Fruit fly (Drosophila melanogaster) whole organism, embryonic: ENCODE measurements around the gene CG34276.
A peak's percentile ranks its signal among the peaks of the same experiment; 100 is the strongest.

Experiments
- ATbp ChIP-seq: fragments of 200-800 bp; sonication (Bioruptor generic); optimal IDR thresholded peaks from 2 replicates; lab custom pipeline; 2017; ENCODE audit warnings: missing biosample characterization, mild to moderate bottlenecking, missing genetic modification characterization, missing genetic modification reagents
- Blimp-1 ChIP-seq: fragments of 200-800 bp; sonication (Bioruptor generic); optimal IDR thresholded peaks from 3 replicates; lab custom pipeline; 2018; ENCODE audit warnings: missing biosample characterization, missing genetic modification characterization, mild to moderate bottlenecking, moderate library complexity, missing genetic modification reagents
- CG10209 ChIP-seq: fragments of 200-800 bp; sonication (Bioruptor generic); optimal IDR thresholded peaks from 3 replicates; lab custom pipeline; 2017; ENCODE audit warnings: missing biosample characterization, mild to moderate bottlenecking, missing genetic modification characterization, missing genetic modification reagents
- CG10462 ChIP-seq: fragments of 200-800 bp; sonication (Bioruptor generic); optimal IDR thresholded peaks from 2 replicates; lab custom pipeline; 2016; ENCODE audit warnings: missing biosample characterization, missing genetic modification characterization
- CG10959 ChIP-seq: fragments of 200-800 bp; sonication (Bioruptor generic); IDR thresholded peaks from 2 replicates; pipeline ENCODE4 v1.3.6; 2022; ENCODE audit warnings: missing biosample characterization, missing genetic modification characterization
- CG11093 ChIP-seq: fragments of 200-800 bp; sonication (Bioruptor generic); IDR thresholded peaks from 3 replicates; pipeline ENCODE4 v1.3.6; 2022; ENCODE audit warnings: missing biosample characterization, missing genetic modification characterization
- CG11456 ChIP-seq: fragments of 200-800 bp; sonication (Bioruptor generic); IDR thresholded peaks from 3 replicates; pipeline ENCODE4 v1.3.6; 2022; ENCODE audit warnings: missing biosample characterization, missing genetic modification characterization
- CG11504 ChIP-seq: fragments of 200-800 bp; sonication (Bioruptor generic); optimal IDR thresholded peaks from 3 replicates; lab custom pipeline; 2019; ENCODE audit warnings: missing biosample characterization, mild to moderate bottlenecking, missing genetic modification characterization, moderate library complexity
- CG1233 ChIP-seq: fragments of 200-800 bp; sonication (Bioruptor generic); optimal IDR thresholded peaks from 4 replicates; lab custom pipeline; 2018; ENCODE audit warnings: missing biosample characterization, mild to moderate bottlenecking, missing genetic modification characterization
- CG13624 ChIP-seq: fragments of 200-800 bp; sonication (Bioruptor generic); optimal IDR thresholded peaks from 2 replicates; lab custom pipeline; 2016; ENCODE audit warnings: missing biosample characterization, missing genetic modification characterization
- CG15514 ChIP-seq: fragments of 200-800 bp; sonication (Bioruptor generic); optimal IDR thresholded peaks from 3 replicates; lab custom pipeline; 2017; ENCODE audit warnings: missing biosample characterization, missing genetic modification characterization, mild to moderate bottlenecking, moderate library complexity, missing genetic modification reagents
- CG17829 ChIP-seq: fragments of 200-800 bp; optimal IDR thresholded peaks from 2 replicates; lab custom pipeline; 2019; ENCODE audit warnings: missing biosample characterization, mild to moderate bottlenecking, missing genetic modification characterization, moderate library complexity
- CG32767 ChIP-seq: fragments of 200-800 bp; sonication (Bioruptor generic); IDR thresholded peaks from 2 replicates; pipeline ENCODE4 v1.3.6; 2022; ENCODE audit warnings: missing biosample characterization, missing genetic modification characterization
- CG3995 ChIP-seq: fragments of 200-800 bp; sonication (Bioruptor generic); optimal IDR thresholded peaks from 3 replicates; lab custom pipeline; 2016; ENCODE audit warnings: missing biosample characterization, missing genetic modification characterization
- CG5245 ChIP-seq: fragments of 200-800 bp; sonication (Bioruptor generic); optimal IDR thresholded peaks from 3 replicates; lab custom pipeline; 2016; ENCODE audit warnings: missing biosample characterization, missing genetic modification characterization
- CG6254 ChIP-seq: fragments of 200-800 bp; sonication (Bioruptor generic); optimal IDR thresholded peaks from 3 replicates; lab custom pipeline; 2017; ENCODE audit warnings: mild to moderate bottlenecking, missing biosample characterization, missing genetic modification reagents, missing genetic modification characterization
- CG6854 ChIP-seq: fragments of 200-800 bp; sonication (Bioruptor generic); optimal IDR thresholded peaks from 3 replicates; lab custom pipeline; 2017; ENCODE audit warnings: missing biosample characterization, mild to moderate bottlenecking, missing genetic modification characterization
- CG7556 ChIP-seq: fragments of 200-800 bp; sonication (Bioruptor generic); optimal IDR thresholded peaks from 2 replicates; lab custom pipeline; 2017; ENCODE audit warnings: missing biosample characterization, mild to moderate bottlenecking, missing genetic modification characterization
- CG7963 ChIP-seq: fragments of 200-800 bp; sonication (Bioruptor generic); IDR thresholded peaks from 3 replicates; pipeline ENCODE4 v1.3.6; 2022; ENCODE audit warnings: missing biosample characterization, missing genetic modification characterization; ENCODE audit not compliant: partially characterized antibody
- CG7987 ChIP-seq: fragments of 200-800 bp; sonication (Bioruptor generic); optimal IDR thresholded peaks from 2 replicates; lab custom pipeline; 2018; ENCODE audit warnings: missing biosample characterization, mild to moderate bottlenecking, missing genetic modification characterization, moderate library complexity
- CG8478 ChIP-seq: fragments of >200 bp; optimal IDR thresholded peaks from 2 replicates; lab custom pipeline; 2018
- D ChIP-seq, 2 experiments: fragments of 200-800 bp in 1 of 2; fragments of >200 bp in 1 of 2; sonication (Bioruptor generic) in 1 of 2; optimal IDR thresholded peaks; 2 replicates in 1 of 2; 3 replicates in 1 of 2; lab custom pipeline; 2017; ENCODE audit warnings: mild to moderate bottlenecking in 1 of 2, missing biosample characterization in 1 of 2, missing genetic modification characterization in 1 of 2, missing genetic modification reagents in 1 of 2
- Dip3 ChIP-seq: fragments of 200-800 bp; sonication (Bioruptor generic); optimal IDR thresholded peaks from 3 replicates; lab custom pipeline; 2016; ENCODE audit warnings: missing biosample characterization, missing genetic modification characterization
- HHEX ChIP-seq: fragments of 200-800 bp; sonication (Bioruptor generic); optimal IDR thresholded peaks from 3 replicates; lab custom pipeline; 2017; ENCODE audit warnings: missing biosample characterization, mild to moderate bottlenecking, missing genetic modification characterization, missing genetic modification reagents
- HLH54F ChIP-seq: fragments of 200-800 bp; sonication (Bioruptor generic); optimal IDR thresholded peaks from 3 replicates; lab custom pipeline; 2016; ENCODE audit warnings: missing biosample characterization, missing genetic modification characterization
- Hmx ChIP-seq: fragments of 200-800 bp; sonication (Bioruptor generic); optimal IDR thresholded peaks from 2 replicates; lab custom pipeline; 2016; ENCODE audit warnings: missing biosample characterization, missing genetic modification characterization
- NC2α ChIP-seq: fragments of 200-800 bp; sonication (Bioruptor generic); optimal IDR thresholded peaks from 2 replicates; lab custom pipeline; 2016; ENCODE audit warnings: missing biosample characterization, missing genetic modification characterization
- Neu2 ChIP-seq: fragments of 200-800 bp; sonication (Bioruptor generic); optimal IDR thresholded peaks from 3 replicates; lab custom pipeline; 2016; ENCODE audit warnings: missing biosample characterization, missing genetic modification characterization, borderline replicate concordance
- Nf-YA ChIP-seq: fragments of 200-800 bp; sonication (Bioruptor generic); IDR thresholded peaks from 2 replicates; pipeline ENCODE4 v1.3.6; 2022; ENCODE audit warnings: missing biosample characterization, missing genetic modification characterization
- Opbp ChIP-seq: fragments of 200-800 bp; sonication (Bioruptor generic); IDR thresholded peaks from 3 replicates; pipeline ENCODE4 v1.3.6; 2022; ENCODE audit warnings: missing biosample characterization, missing genetic modification characterization; ENCODE audit not compliant: partially characterized antibody
- Optix ChIP-seq: fragments of 200-800 bp; sonication (Bioruptor generic); IDR thresholded peaks from 3 replicates; pipeline ENCODE4 v1.3.6; 2022; ENCODE audit warnings: missing biosample characterization, missing genetic modification characterization
- PHDP ChIP-seq: fragments of 200-800 bp; sonication (Bioruptor generic); optimal IDR thresholded peaks from 3 replicates; lab custom pipeline; 2018; ENCODE audit warnings: missing biosample characterization, mild to moderate bottlenecking, missing genetic modification characterization, moderate library complexity
- TFAM ChIP-seq: fragments of 200-800 bp; sonication (Bioruptor generic); optimal IDR thresholded peaks from 2 replicates; lab custom pipeline; 2017; ENCODE audit warnings: missing biosample characterization, missing genetic modification characterization, inconsistent platforms
- Taf1 ChIP-seq: fragments of 200-800 bp; sonication (Bioruptor generic); IDR thresholded peaks from 2 replicates; pipeline ENCODE4 v1.3.6; 2022; ENCODE audit warnings: missing biosample characterization, missing genetic modification characterization
- Trl ChIP-seq, 3 experiments: fragments of >200 bp in 2 of 3; fragments of 200-800 bp in 1 of 3; sonication (Bioruptor generic) in 1 of 3; optimal IDR thresholded peaks; 2 replicates in 1 of 3; 3 replicates in 2 of 3; lab custom pipeline; 2016 to 2017; ENCODE audit warnings: missing biosample characterization in 1 of 3, missing genetic modification characterization in 1 of 3
- ara ChIP-seq: fragments of 200-800 bp; sonication (Bioruptor generic); IDR thresholded peaks from 2 replicates; pipeline ENCODE4 v1.3.6; 2022; ENCODE audit warnings: missing biosample characterization, missing genetic modification characterization
- bsh ChIP-seq, 2 experiments: fragments of 200-800 bp; sonication (Bioruptor generic); optimal IDR thresholded peaks; 2 replicates each; lab custom pipeline; 2017 to 2018; ENCODE audit warnings: mild to moderate bottlenecking in 2 of 2, missing biosample characterization in 2 of 2, missing genetic modification characterization in 2 of 2, moderate library complexity in 1 of 2
- btn ChIP-seq: fragments of 200-800 bp; sonication (Bioruptor generic); optimal IDR thresholded peaks from 2 replicates; lab custom pipeline; 2016; ENCODE audit warnings: missing biosample characterization, missing genetic modification characterization
- cad ChIP-seq: fragments of >200 bp; optimal IDR thresholded peaks from 2 replicates; lab custom pipeline; 2017; ENCODE audit warnings: missing biosample characterization, missing genetic modification characterization
- crc ChIP-seq: fragments of 200-800 bp; sonication (Bioruptor generic); optimal IDR thresholded peaks from 2 replicates; lab custom pipeline; 2016; ENCODE audit warnings: missing biosample characterization, missing genetic modification characterization
- grau ChIP-seq: fragments of 200-800 bp; optimal IDR thresholded peaks from 3 replicates; lab custom pipeline; 2019; ENCODE audit warnings: missing biosample characterization, mild to moderate bottlenecking, missing genetic modification characterization, moderate library complexity
- kay ChIP-seq: fragments of 200-800 bp; sonication (Bioruptor generic); optimal IDR thresholded peaks from 2 replicates; lab custom pipeline; 2016; ENCODE audit warnings: missing biosample characterization, missing genetic modification characterization
- lbe ChIP-seq: fragments of 200-800 bp; sonication (Bioruptor generic); optimal IDR thresholded peaks from 2 replicates; lab custom pipeline; 2016; ENCODE audit warnings: missing biosample characterization, mild to moderate bottlenecking, missing genetic modification characterization
- nom ChIP-seq: fragments of 200-800 bp; sonication (Bioruptor generic); optimal IDR thresholded peaks from 2 replicates; lab custom pipeline; 2017; ENCODE audit warnings: missing biosample characterization, missing genetic modification characterization, mild to moderate bottlenecking, moderate library complexity, missing genetic modification reagents
- pb ChIP-seq: fragments of 200-800 bp; sonication (Bioruptor generic); optimal IDR thresholded peaks from 3 replicates; lab custom pipeline; 2016; ENCODE audit warnings: missing biosample characterization, missing genetic modification characterization
- prd ChIP-seq, 3 experiments: fragments of >200 bp in 2 of 3; fragments of 200-800 bp in 1 of 3; sonication (Bioruptor generic) in 1 of 3; optimal IDR thresholded peaks in 2 of 3; IDR thresholded peaks in 1 of 3; 2 replicates in 2 of 3; 3 replicates in 1 of 3; pipeline versions ENCODE4 v1.3.6 to Lab custom; 2017 to 2022; ENCODE audit warnings: missing biosample characterization in 1 of 3, missing genetic modification characterization in 1 of 3
- pzg ChIP-seq: fragments of 200-800 bp; sonication (Bioruptor generic); optimal IDR thresholded peaks from 3 replicates; lab custom pipeline; 2018; ENCODE audit warnings: missing biosample characterization, mild to moderate bottlenecking, missing genetic modification characterization, moderate library complexity
- sisA ChIP-seq: fragments of 200-800 bp; sonication (Bioruptor generic); IDR thresholded peaks from 2 replicates; pipeline ENCODE4 v1.3.6; 2022; ENCODE audit warnings: missing biosample characterization, missing genetic modification characterization
- sug ChIP-seq: fragments of 200-800 bp; optimal IDR thresholded peaks from 2 replicates; lab custom pipeline; 2019; ENCODE audit warnings: missing biosample characterization, mild to moderate bottlenecking, missing genetic modification characterization, moderate library complexity
- vvl ChIP-seq: fragments of 200-800 bp; sonication (Bioruptor generic); IDR thresholded peaks from 2 replicates; pipeline ENCODE4 v1.3.6; 2022; ENCODE audit warnings: missing biosample characterization, missing genetic modification characterization

The CG34276 gene

dm6 chr3R:15973488-15973975, 48.1 kb downstream of the CG34276 start (continued):
- no peak for TF ChIP-seq CG7963 (GFP tag; lab: Robert Waterston, UW)
- TF ChIP-seq kay (GFP tag; lab: Kevin White, UChicago): no peak
- TF ChIP-seq Dip3 (GFP tag; lab: Kevin White, UChicago): peak; percentile 69
- TF ChIP-seq NC2α (GFP tag; lab: Kevin White, UChicago): no peak
- TF ChIP-seq HHEX: peak; percentile 0
- TF ChIP-seq sisA: no peak
- no peak for TF ChIP-seq CG10209 (GFP tag; lab: Kevin White, UChicago)
- no peak for TF ChIP-seq ara (GFP tag; lab: Robert Waterston, UW)
- no peak for TF ChIP-seq grau
- TF ChIP-seq HLH54F (GFP tag; lab: Kevin White, UChicago): no peak
- no peak for TF ChIP-seq TFAM (GFP tag; lab: Kevin White, UChicago)
- no peak for TF ChIP-seq Taf1
- TF ChIP-seq Opbp: no peak
- TF ChIP-seq CG1233 (GFP tag; lab: Kevin White, UChicago): no peak
- TF ChIP-seq CG6854 (GFP tag; lab: Kevin White, UChicago): peak; percentile 38
- TF ChIP-seq CG5245 (GFP tag; lab: Kevin White, UChicago): no peak
- TF ChIP-seq Neu2 (GFP tag; lab: Kevin White, UChicago): no peak
- TF ChIP-seq CG6254: no peak
- TF ChIP-seq CG8478 (lab: Kevin White, UChicago): peak; percentile 68
- TF ChIP-seq CG7556 (GFP tag; lab: Kevin White, UChicago): no peak
- TF ChIP-seq CG10959 (GFP tag; lab: Robert Waterston, UW): no peak
- no peak for TF ChIP-seq CG11093 (GFP tag; lab: Robert Waterston, UW)
- no peak for TF ChIP-seq CG11456 (GFP tag; lab: Robert Waterston, UW)
- no peak for TF ChIP-seq Hmx (GFP tag; lab: Kevin White, UChicago)
- no peak for TF ChIP-seq crc (GFP tag; lab: Kevin White, UChicago)
- no peak for TF ChIP-seq cad (GFP tag; lab: Kevin White, UChicago)
- TF ChIP-seq pb (GFP tag; lab: Kevin White, UChicago): peak; percentile 52
- TF ChIP-seq vvl (GFP tag; lab: Robert Waterston, UW): no peak
- TF ChIP-seq Optix: no peak
- peak; percentile 21 for TF ChIP-seq pzg (GFP tag; lab: Kevin White, UChicago)
- TF ChIP-seq PHDP (tag; lab: Kevin White, UChicago): no peak
- peak; percentile 41 for TF ChIP-seq CG11504 (tag; lab: Kevin White, UChicago)
- no peak for TF ChIP-seq btn
- TF ChIP-seq CG15514 (GFP tag; lab: Kevin White, UChicago): peak; percentile 49
- TF ChIP-seq Blimp-1 (GFP tag; lab: Kevin White, UChicago): no peak
- TF ChIP-seq lbe (GFP tag; lab: Kevin White, UChicago): no peak
- TF ChIP-seq CG7987: peak; percentile 62
- TF ChIP-seq sug: peak; percentile 49
- no peak for TF ChIP-seq D (optimal IDR thresholded peaks at IDR 0.05; lab: Kevin White, UChicago)
- TF ChIP-seq D (GFP tag; optimal IDR thresholded peaks at IDR 0.05; lab: Kevin White, UChicago): no peak
- peak; percentile 99 for TF ChIP-seq Trl (optimal IDR thresholded peaks at IDR 0.05; lab: Kevin White, UChicago)
- peak; percentile 82 for TF ChIP-seq Trl (GFP tag; optimal IDR thresholded peaks at IDR 0.05; lab: Kevin White, UChicago)
- TF ChIP-seq CG10462 (GFP tag; lab: Kevin White, UChicago): no peak
- peak; percentile 51 for TF ChIP-seq CG13624 (GFP tag; lab: Kevin White, UChicago)
- no peak for TF ChIP-seq bsh (GFP tag; optimal IDR thresholded peaks at IDR 0.05; lab: Kevin White, UChicago)
- no peak for TF ChIP-seq CG17829
- peak; percentile 47 for TF ChIP-seq nom
- TF ChIP-seq CG3995 (GFP tag; lab: Kevin White, UChicago): no peak
- no peak for TF ChIP-seq CG32767 (GFP tag; lab: Robert Waterston, UW)
- TF ChIP-seq prd (optimal IDR thresholded peaks at IDR 0.05; lab: Kevin White, UChicago): no peak
- no peak for TF ChIP-seq prd (GFP tag; IDR thresholded peaks at IDR 0.05; lab: Robert Waterston, UW)
- no peak for TF ChIP-seq Nf-YA (GFP tag; lab: Robert Waterston, UW)
- peak; percentile 11 for TF ChIP-seq ATbp (GFP tag; lab: Kevin White, UChicago)
